Fruit fly (Drosophila melanogaster): ENCODE data around the gene CG4645.

DNA sequence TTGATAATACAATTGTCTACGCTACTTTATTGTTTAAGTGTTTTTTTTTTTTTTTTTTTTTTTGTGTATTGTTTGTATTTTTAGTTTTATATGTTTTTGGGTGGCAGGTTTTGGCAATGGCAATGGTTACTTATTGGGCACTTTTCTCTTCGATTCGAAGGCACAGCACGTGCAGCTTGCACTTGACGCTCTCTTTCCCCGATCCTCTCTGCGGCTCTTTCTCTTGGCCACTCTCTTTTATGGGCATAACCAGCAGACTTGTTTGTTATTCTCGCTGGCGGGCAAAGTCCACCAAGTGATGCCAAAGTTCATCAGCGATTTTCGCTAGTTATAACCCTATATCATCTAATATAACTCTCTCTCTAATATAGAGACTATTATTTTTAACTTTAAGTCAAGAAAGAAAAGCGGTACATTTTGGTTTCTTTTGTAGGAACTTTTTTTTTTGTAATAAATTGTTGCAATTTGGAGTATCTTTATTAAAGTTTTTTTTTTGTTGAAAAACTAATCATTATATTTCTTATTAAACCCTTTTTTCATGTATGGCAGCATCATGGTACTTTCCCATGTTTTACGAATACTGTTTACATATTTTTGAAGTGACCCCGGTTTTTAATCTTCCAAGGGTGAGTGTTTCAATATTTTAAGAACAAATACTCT, 19.5 kb upstream of the CG4645 start:
- no peak for TF ChIP-seq EcR (GFP tag; optimal IDR thresholded peaks at IDR 0.05)
- TF ChIP-seq Dll (optimal IDR thresholded peaks at IDR 0.05): no peak
- TF ChIP-seq psq (optimal IDR thresholded peaks at IDR 0.05): no peak
- no peak for TF ChIP-seq usp (GFP tag; optimal IDR thresholded peaks at IDR 0.05)
- TF ChIP-seq pan (optimal IDR thresholded peaks at IDR 0.05): no peak
- no peak for TF ChIP-seq CG8478 (optimal IDR thresholded peaks at IDR 0.05)
